Worm (Caenorhabditis elegans) whole organism, young adult: ENCODE measurements around the gene nhr-146.

Source experiments
- Y95B8A.8 ChIP-seq: fragments of 200-800 bp; sonication (Bioruptor generic); IDR thresholded peaks from 2 replicates; pipeline ENCODE4 v1.3.6; 2022; ENCODE audit warnings: missing genetic modification reagents, missing genetic modification characterization, missing compliant biosample characterization
- ama-1 ChIP-seq, 3 experiments: fragments of 150-350 bp in 1 of 3; sonication (generic microtip) in 2 of 3; optimal IDR thresholded peaks; 2 replicates each; lab custom pipeline; 2014 to 2018; ENCODE audit warnings: missing biosample characterization in 2 of 3, missing genetic modification characterization in 2 of 3, missing genetic modification reagents in 2 of 3
- ets-4 ChIP-seq: fragments of 200-800 bp; sonication (Bioruptor generic); optimal IDR thresholded peaks from 2 replicates; lab custom pipeline; 2018; ENCODE audit warnings: mild to moderate bottlenecking, missing genetic modification characterization, missing compliant biosample characterization
- pha-4 ChIP-seq: fragments of 150-350 bp; sonication (generic microtip); optimal IDR thresholded peaks from 2 replicates; lab custom pipeline; 2014; ENCODE audit warnings: missing biosample characterization, missing genetic modification reagents, missing genetic modification characterization
- sptf-2 ChIP-seq: fragments of 200-800 bp; sonication (Bioruptor generic); optimal IDR thresholded peaks from 2 replicates; lab custom pipeline; 2018; ENCODE audit warnings: mild to moderate bottlenecking, missing genetic modification characterization, missing compliant biosample characterization
- unc-62 ChIP-seq: fragments of 150-350 bp; optimal IDR thresholded peaks from 2 replicates; lab custom pipeline; 2014; ENCODE audit warnings: missing biosample characterization, missing genetic modification reagents, missing genetic modification characterization

ce11 chrIV:1602936-1603457 lies 23.6 kb upstream of the nhr-146 start:
- TF ChIP-seq ama-1 (optimal IDR thresholded peaks at IDR 0.05; lab: Kevin White, UChicago) (no peak), ama-1 (GFP tag; optimal IDR thresholded peaks at IDR 0.05; lab: Kevin White, UChicago) (no peak), pha-4 (tag; lab: Kevin White, UChicago) (no peak), unc-62 (GFP tag; lab: Kevin White, UChicago) (no peak), Y95B8A.8 (GFP tag; lab: Robert Waterston, UW) (no peak), ets-4 (GFP tag; lab: Kevin White, UChicago) (no peak), sptf-2 (no peak)
